Worm (Caenorhabditis elegans) whole organism, L4 larva: ENCODE data around the gene Y94H6A.12.

Experiments
- D1046.2 ChIP-seq: fragments of 200-800 bp; sonication (Bioruptor generic); IDR thresholded peaks from 2 replicates; pipeline ENCODE4 v1.3.6; 2022; ENCODE audit warnings: missing genetic modification characterization, missing compliant biosample characterization
- F37D6.2 ChIP-seq: sonication (generic microtip); optimal IDR thresholded peaks from 2 replicates; lab custom pipeline; 2016; ENCODE audit warnings: mild to moderate bottlenecking, missing genetic modification characterization, missing compliant biosample characterization
- T20F7.1 ChIP-seq: fragments of 200-800 bp; sonication (Bioruptor generic); optimal IDR thresholded peaks from 2 replicates; lab custom pipeline; 2018; ENCODE audit warnings: mild to moderate bottlenecking, missing genetic modification characterization, missing compliant biosample characterization
- T26A8.4 ChIP-seq: fragments of 200-800 bp; sonication (Bioruptor generic); IDR thresholded peaks from 2 replicates; pipeline ENCODE4 v1.3.6; 2022; ENCODE audit warnings: missing genetic modification characterization, missing compliant biosample characterization
- ZK546.5 ChIP-seq, 2 experiments: sonication (generic microtip); optimal IDR thresholded peaks; 2 replicates each; lab custom pipeline; 2017; ENCODE audit warnings: missing biosample characterization in 2 of 2, missing genetic modification characterization in 2 of 2
- aha-1 ChIP-seq: fragments of 150-350 bp; peaks from one replicate; lab custom pipeline; 2014; ENCODE audit warnings: missing biosample characterization, missing genetic modification characterization
- ama-1 ChIP-seq: fragments of 150-350 bp; optimal IDR thresholded peaks from 2 replicates; lab custom pipeline; 2014; ENCODE audit warnings: inconsistent platforms, mixed read lengths
- arid-1 ChIP-seq: fragments of 200-800 bp; sonication (Bioruptor generic); conservative IDR thresholded peaks from 2 replicates; pipeline ENCODE4 v1.3.6; 2022; ENCODE audit warnings: missing genetic modification reagents, missing genetic modification characterization, missing compliant biosample characterization
- ceh-32 ChIP-seq: sonication (generic microtip); optimal IDR thresholded peaks from 2 replicates; lab custom pipeline; 2016; ENCODE audit warnings: mild to moderate bottlenecking, missing genetic modification characterization, missing compliant biosample characterization; ENCODE audit not compliant: poor library complexity
- ceh-62 ChIP-seq: sonication (generic microtip); optimal IDR thresholded peaks from 2 replicates; lab custom pipeline; 2017; ENCODE audit warnings: missing biosample characterization, missing genetic modification characterization
- cey-2 ChIP-seq: sonication (generic microtip); optimal IDR thresholded peaks from 3 replicates; lab custom pipeline; 2017; ENCODE audit warnings: missing genetic modification characterization, mild to moderate bottlenecking, missing compliant biosample characterization, antibody characterized with exemption, borderline replicate concordance; ENCODE audit not compliant: insufficient read depth
- daf-16 ChIP-seq, 3 experiments: sonication (generic microtip); optimal IDR thresholded peaks; 2 replicates each; lab custom pipeline; 2016 to 2017; ENCODE audit warnings: missing genetic modification characterization in 3 of 3, missing genetic modification reagents in 3 of 3, mild to moderate bottlenecking in 2 of 3, missing compliant biosample characterization in 2 of 3, missing biosample characterization in 1 of 3, moderate library complexity in 1 of 3
- dmd-8 ChIP-seq: fragments of 200-800 bp; sonication (Bioruptor generic); IDR thresholded peaks from 2 replicates; pipeline ENCODE4 v1.3.6; 2022; ENCODE audit warnings: missing genetic modification characterization, missing compliant biosample characterization
- dmd-9 ChIP-seq: fragments of 200-800 bp; sonication (Bioruptor generic); IDR thresholded peaks from 2 replicates; pipeline ENCODE4 v1.3.6; 2022; ENCODE audit warnings: missing genetic modification reagents, missing genetic modification characterization, missing compliant biosample characterization
- dve-1 ChIP-seq: sonication (generic microtip); optimal IDR thresholded peaks from 2 replicates; lab custom pipeline; 2017; ENCODE audit warnings: antibody characterized with exemption, mild to moderate bottlenecking, missing genetic modification characterization, missing compliant biosample characterization; ENCODE audit not compliant: insufficient read depth
- egl-43 ChIP-seq: fragments of 200-800 bp; sonication (Bioruptor generic); IDR thresholded peaks from 2 replicates; pipeline ENCODE4 v1.3.6; 2022; ENCODE audit warnings: missing genetic modification reagents, missing genetic modification characterization, missing compliant biosample characterization
- hlh-11 ChIP-seq: fragments of 200-800 bp; sonication (Bioruptor generic); optimal IDR thresholded peaks from 2 replicates; lab custom pipeline; 2018; ENCODE audit warnings: mild to moderate bottlenecking, missing genetic modification characterization, missing compliant biosample characterization
- hlh-30 ChIP-seq: sonication (generic microtip); optimal IDR thresholded peaks from 2 replicates; lab custom pipeline; 2017; ENCODE audit warnings: antibody characterized with exemption, mild to moderate bottlenecking, missing genetic modification characterization, missing compliant biosample characterization; ENCODE audit not compliant: insufficient read depth
- hmg-1.1 ChIP-seq: fragments of 200-800 bp; sonication (Bioruptor generic); IDR thresholded peaks from 2 replicates; pipeline ENCODE4 v1.3.6; 2022; ENCODE audit warnings: missing genetic modification reagents, missing genetic modification characterization, missing compliant biosample characterization
- lin-1 ChIP-seq: fragments of 200-800 bp; sonication (Bioruptor generic); IDR thresholded peaks from 2 replicates; pipeline ENCODE4 v1.3.6; 2022; ENCODE audit warnings: missing genetic modification reagents, missing genetic modification characterization, missing compliant biosample characterization
- lin-13 ChIP-seq: fragments of 150-350 bp; optimal IDR thresholded peaks from 2 replicates; lab custom pipeline; 2014; ENCODE audit warnings: missing biosample characterization, missing genetic modification reagents, missing genetic modification characterization
- lin-15B ChIP-seq: fragments of 150-350 bp; sonication (generic microtip); optimal IDR thresholded peaks from 3 replicates; lab custom pipeline; 2014; ENCODE audit warnings: missing biosample characterization, missing genetic modification characterization
- lin-38 ChIP-seq: fragments of 200-800 bp; sonication (Bioruptor generic); IDR thresholded peaks from 2 replicates; pipeline ENCODE4 v1.3.6; 2022; ENCODE audit warnings: missing genetic modification reagents, missing genetic modification characterization, missing compliant biosample characterization
- lir-3 ChIP-seq: sonication (generic microtip); optimal IDR thresholded peaks from 2 replicates; lab custom pipeline; 2016; ENCODE audit warnings: mild to moderate bottlenecking, missing genetic modification characterization, missing compliant biosample characterization
- lsy-2 ChIP-seq, 2 experiments: fragments of 150-350 bp in 1 of 2; sonication (generic microtip) in 1 of 2; optimal IDR thresholded peaks; 2 replicates each; lab custom pipeline; 2014 to 2017; ENCODE audit warnings: missing biosample characterization in 2 of 2, missing genetic modification characterization in 2 of 2
- madf-5 ChIP-seq, 2 experiments: fragments of 200-800 bp; sonication (Bioruptor generic); IDR thresholded peaks; 2 replicates each; pipeline ENCODE4 v1.3.6; 2022; ENCODE audit warnings: missing compliant biosample characterization in 2 of 2, missing genetic modification characterization in 2 of 2
- mdt-29 ChIP-seq: fragments of 200-800 bp; sonication (Bioruptor generic); IDR thresholded peaks from 2 replicates; pipeline ENCODE4 v1.3.6; 2022; ENCODE audit warnings: missing genetic modification reagents, missing genetic modification characterization, missing compliant biosample characterization
- mep-1 ChIP-seq: fragments of 150-350 bp; sonication (generic microtip); optimal IDR thresholded peaks from 3 replicates; lab custom pipeline; 2014; ENCODE audit warnings: missing biosample characterization, missing genetic modification characterization
- mes-2 ChIP-seq: sonication (generic microtip); optimal IDR thresholded peaks from 2 replicates; lab custom pipeline; 2016; ENCODE audit warnings: missing genotype, mild to moderate bottlenecking, missing genetic modification characterization, missing compliant biosample characterization; ENCODE audit not compliant: poor library complexity, severe bottlenecking
- nhr-77 ChIP-seq: fragments of 150-350 bp; optimal IDR thresholded peaks from 2 replicates; lab custom pipeline; 2014; ENCODE audit warnings: missing biosample characterization, missing genetic modification characterization
- pha-4 ChIP-seq, 2 experiments: fragments of 150-350 bp in 1 of 2; fragments of 200-800 bp in 1 of 2; sonication (Bioruptor generic) in 1 of 2; IDR thresholded peaks in 1 of 2; optimal IDR thresholded peaks in 1 of 2; 2 replicates each; pipeline versions ENCODE4 v1.3.6 to Lab custom; 2014 to 2022; ENCODE audit warnings: missing genetic modification characterization in 2 of 2, missing genetic modification reagents in 2 of 2, missing biosample characterization in 1 of 2, missing compliant biosample characterization in 1 of 2
- pqm-1 ChIP-seq: sonication (generic microtip); optimal IDR thresholded peaks from 2 replicates; lab custom pipeline; 2017; ENCODE audit warnings: missing biosample characterization, missing genetic modification characterization
- saeg-2 ChIP-seq: fragments of 200-800 bp; sonication (Bioruptor generic); IDR thresholded peaks from 2 replicates; pipeline ENCODE4 v1.3.6; 2022; ENCODE audit warnings: missing genetic modification reagents, missing genetic modification characterization, missing compliant biosample characterization
- sdz-12 ChIP-seq: fragments of 200-800 bp; sonication (Bioruptor generic); optimal IDR thresholded peaks from 2 replicates; lab custom pipeline; 2018; ENCODE audit warnings: mild to moderate bottlenecking, missing genetic modification characterization, missing compliant biosample characterization
- snpc-1.2 ChIP-seq: fragments of 200-800 bp; sonication (Bioruptor generic); IDR thresholded peaks from 2 replicates; pipeline ENCODE4 v1.3.6; 2022; ENCODE audit warnings: missing genetic modification reagents, missing genetic modification characterization, missing compliant biosample characterization
- tag-97 ChIP-seq: fragments of 200-800 bp; sonication (Bioruptor generic); IDR thresholded peaks from 2 replicates; pipeline ENCODE4 v1.3.6; 2022; ENCODE audit warnings: missing genetic modification characterization, missing compliant biosample characterization
- unc-62 ChIP-seq, 3 experiments: fragments of 150-350 bp in 1 of 3; sonication (generic microtip); optimal IDR thresholded peaks in 2 of 3; peaks in 1 of 3; 1 replicate in 1 of 3; 2 replicates in 2 of 3; lab custom pipeline; 2014 to 2017; ENCODE audit warnings: missing biosample characterization in 3 of 3, missing genetic modification characterization in 3 of 3, missing genetic modification reagents in 3 of 3, missing genotype in 1 of 3
- zag-1 ChIP-seq: fragments of 150-350 bp; optimal IDR thresholded peaks from 2 replicates; lab custom pipeline; 2014; ENCODE audit warnings: missing biosample characterization, missing genetic modification characterization
- zfp-2 ChIP-seq: sonication (generic microtip); optimal IDR thresholded peaks from 2 replicates; lab custom pipeline; 2016; ENCODE audit warnings: mild to moderate bottlenecking, missing genetic modification characterization, missing compliant biosample characterization
- zip-2 ChIP-seq: fragments of 150-350 bp; optimal IDR thresholded peaks from 2 replicates; lab custom pipeline; 2014; ENCODE audit warnings: missing biosample characterization, missing genetic modification characterization
- ztf-7 ChIP-seq: fragments of 150-350 bp; optimal IDR thresholded peaks from 2 replicates; lab custom pipeline; 2014; ENCODE audit warnings: missing biosample characterization, missing genetic modification characterization

Y94H6A.12 gene

ce11 chrIV:2711122-2711669 lies 1.6 kb downstream of the Y94H6A.12 start:
- TF ChIP-seq mes-2 (tag; lab: Kevin White, UChicago) = peak; percentile 40
- TF ChIP-seq cey-2 (tag; lab: Kevin White, UChicago) = no peak
- TF ChIP-seq arid-1 (GFP tag; lab: Robert Waterston, UW) = 0 out of 2 replicates have a peak, but pooled peaks have one; percentile 6
- no peak for TF ChIP-seq saeg-2 (GFP tag; lab: Robert Waterston, UW)
- TF ChIP-seq pqm-1 (tag; lab: Kevin White, UChicago) = no peak
- TF ChIP-seq pha-4 (GFP tag; IDR thresholded peaks at IDR 0.05; lab: Robert Waterston, UW) = no peak; the same call in 1 of the 2 replicates
- no peak for TF ChIP-seq pha-4 (tag; optimal IDR thresholded peaks at IDR 0.05; lab: Kevin White, UChicago)
- no peak for TF ChIP-seq snpc-1.2 (GFP tag; lab: Robert Waterston, UW)
- TF ChIP-seq lin-1 (GFP tag; lab: Robert Waterston, UW) = no peak
- TF ChIP-seq ceh-62 (tag; lab: Kevin White, UChicago) = no peak
- TF ChIP-seq lin-15B (tag; lab: Kevin White, UChicago) = no peak
- peak; percentile 31 for TF ChIP-seq hlh-11
- no peak for TF ChIP-seq daf-16 (GFP tag; optimal IDR thresholded peaks at IDR 0.05; lab: Kevin White, UChicago)
- peak; percentile 70 for TF ChIP-seq daf-16 (tag; optimal IDR thresholded peaks at IDR 0.05; lab: Kevin White, UChicago)
- TF ChIP-seq lir-3 (tag; lab: Kevin White, UChicago) = no peak
- 0 out of 2 replicates have a peak, but pooled peaks have one; percentile 20 for TF ChIP-seq T26A8.4 (GFP tag; lab: Robert Waterston, UW)
- no peak for TF ChIP-seq dmd-8 (GFP tag; lab: Robert Waterston, UW)
- TF ChIP-seq mdt-29 = peak; percentile 46; the same call in 1 of the 2 replicates
- TF ChIP-seq ztf-7 (tag; lab: Kevin White, UChicago) = no peak
- TF ChIP-seq zag-1 (tag; lab: Kevin White, UChicago) = no peak
- no peak for TF ChIP-seq ZK546.5 (tag; optimal IDR thresholded peaks at IDR 0.05; lab: Kevin White, UChicago)
- no peak for TF ChIP-seq hmg-1.1
- no peak for TF ChIP-seq F37D6.2
- TF ChIP-seq lin-13 (GFP tag; lab: Kevin White, UChicago) = peak; percentile 77
- peak; percentile 85 for TF ChIP-seq lin-38
- TF ChIP-seq dve-1 (tag; lab: Kevin White, UChicago) = peak; percentile 92
- TF ChIP-seq D1046.2 (GFP tag; lab: Robert Waterston, UW) = no peak
- peak; percentile 4 for TF ChIP-seq nhr-77 (tag; lab: Kevin White, UChicago)
- TF ChIP-seq T20F7.1 = peak; percentile 48
- TF ChIP-seq zip-2 = peak; percentile 71
- TF ChIP-seq mep-1 (tag; lab: Kevin White, UChicago) = peak; percentile 61
- peak in 1 of 2 experiments; percentile 40 for TF ChIP-seq lsy-2 (tag; optimal IDR thresholded peaks at IDR 0.05; lab: Kevin White, UChicago)
- TF ChIP-seq sdz-12 (GFP tag; lab: Kevin White, UChicago) = no peak
- TF ChIP-seq tag-97 = no peak
- TF ChIP-seq hlh-30 (tag; lab: Kevin White, UChicago) = peak; percentile 29

DNA sequence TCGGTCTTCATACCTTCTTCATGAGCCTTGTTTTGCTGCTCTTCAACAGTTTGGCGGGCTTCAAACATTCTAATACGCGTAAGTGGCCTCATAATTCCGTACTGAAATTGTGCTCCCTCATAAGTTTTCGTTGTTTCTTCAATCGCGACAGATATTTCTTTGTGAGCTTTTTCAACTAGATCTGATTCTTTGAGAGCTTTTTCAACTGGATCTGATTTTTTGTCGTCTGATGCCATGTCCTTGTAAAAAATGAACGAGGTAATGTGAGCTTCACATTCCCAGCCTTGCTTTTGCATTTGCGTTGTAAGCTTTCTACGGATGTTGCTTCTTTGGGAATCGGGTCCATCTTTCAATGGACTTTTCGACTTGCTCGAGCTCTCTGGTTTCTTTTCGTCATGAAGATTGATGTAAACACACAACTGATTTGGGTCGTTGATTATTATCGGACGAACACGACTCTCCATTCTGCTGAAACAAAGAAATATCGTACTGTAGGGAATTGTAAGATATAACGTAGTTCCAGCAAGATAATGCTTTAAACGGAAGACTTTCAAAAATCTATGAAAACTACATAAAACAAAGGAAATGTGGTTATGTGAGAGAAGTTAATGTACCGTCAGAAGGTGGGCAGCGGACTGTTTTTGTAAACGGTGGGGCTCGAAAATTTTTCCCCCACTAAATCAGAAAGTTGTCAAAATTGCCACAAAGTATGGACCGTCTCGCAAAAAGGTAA lies 2.5 kb downstream of the Y94H6A.12 start, which contains the start of gene Y94H6A.10:
Gene Y94H6A.10, minus strand, starts transcription at position 464 of the 733 bp plus-strand sequence.
- peak; percentile 97 for TF ChIP-seq aha-1
- TF ChIP-seq arid-1 (GFP tag; lab: Robert Waterston, UW) = 0 out of 2 replicates have a peak, but pooled peaks have one; percentile 7
- no peak for TF ChIP-seq ceh-32 (tag; lab: Kevin White, UChicago)
- no peak for TF ChIP-seq madf-5 (GFP tag; IDR thresholded peaks at IDR 0.05; lab: Robert Waterston, UW)
- peak in 1 of 2 experiments; percentile 72 for TF ChIP-seq unc-62 (GFP tag; optimal IDR thresholded peaks at IDR 0.05 in 1 of 2; lab: Kevin White, UChicago)
- TF ChIP-seq unc-62 (tag; optimal IDR thresholded peaks at IDR 0.05; lab: Kevin White, UChicago) = no peak
- TF ChIP-seq ama-1 (lab: Kevin White, UChicago) = peak; percentile 79
- 0 out of 2 replicates have a peak, but pooled peaks have one; percentile 26 for TF ChIP-seq egl-43
- no peak for TF ChIP-seq daf-16 (GFP tag; optimal IDR thresholded peaks at IDR 0.05; lab: Kevin White, UChicago)
- TF ChIP-seq daf-16 (tag; optimal IDR thresholded peaks at IDR 0.05; lab: Kevin White, UChicago) = peak; percentile 18
- TF ChIP-seq lin-13 (GFP tag; lab: Kevin White, UChicago) = peak; percentile 44
- TF ChIP-seq zfp-2 (tag; lab: Kevin White, UChicago) = no peak
- TF ChIP-seq dmd-9 (GFP tag; lab: Robert Waterston, UW) = no peak
